Fruit fly (Drosophila melanogaster) S2 (cell line): Measurements from ENCODE around the gene Spn.

ENCODE experiments used
- CG8478 ChIP-seq: fragments of >200 bp; optimal IDR thresholded peaks from 2 replicates; lab custom pipeline; 2018
- CTCF ChIP-seq, 2 experiments: fragments of >200 bp; optimal IDR thresholded peaks; 2 replicates each; lab custom pipeline; 2018

dm6 chr3L:2472302-2473016, 81.6 kb downstream of the Spn start:
- no peak for TF ChIP-seq CTCF (optimal IDR thresholded peaks at IDR 0.05; lab: Kevin White, UChicago)
- TF ChIP-seq CG8478 (lab: Kevin White, UChicago): no peak
